Fruit fly (Drosophila melanogaster): Measurements from ENCODE around the gene pav.

pav gene

dm6 chr3L:4227164-4227563 lies 15.4 kb upstream of the pav start, which contains the start of gene CG46460 (continued):
- peak; percentile 94 for TF ChIP-seq CG1621 (tag; optimal IDR thresholded peaks at IDR 0.05)
- TF ChIP-seq CG9139 (GFP tag; optimal IDR thresholded peaks at IDR 0.05), result peak; percentile 11
- peak; percentile 5 for TF ChIP-seq acj6 (GFP tag; optimal IDR thresholded peaks at IDR 0.05)
- TF ChIP-seq eg (GFP tag; IDR thresholded peaks at IDR 0.05), result peak; percentile 45; the same call in 1 of the 3 replicates
- no peak for TF ChIP-seq net (GFP tag; optimal IDR thresholded peaks at IDR 0.05)
- peak in 1 of 2 experiments; percentile 7 for TF ChIP-seq ss (GFP tag; optimal IDR thresholded peaks at IDR 0.05)
- no peak for TF ChIP-seq pdm3 (GFP tag; optimal IDR thresholded peaks at IDR 0.05)
- peak; percentile 26 for TF ChIP-seq Sox102F (GFP tag; optimal IDR thresholded peaks at IDR 0.05)
- TF ChIP-seq Ets21C (GFP tag; optimal IDR thresholded peaks at IDR 0.05), result peak; percentile 26
- 0 out of 2 replicates have a peak, but pooled peaks have one; percentile 9 for TF ChIP-seq Gug (GFP tag; IDR thresholded peaks at IDR 0.05)

DNA sequence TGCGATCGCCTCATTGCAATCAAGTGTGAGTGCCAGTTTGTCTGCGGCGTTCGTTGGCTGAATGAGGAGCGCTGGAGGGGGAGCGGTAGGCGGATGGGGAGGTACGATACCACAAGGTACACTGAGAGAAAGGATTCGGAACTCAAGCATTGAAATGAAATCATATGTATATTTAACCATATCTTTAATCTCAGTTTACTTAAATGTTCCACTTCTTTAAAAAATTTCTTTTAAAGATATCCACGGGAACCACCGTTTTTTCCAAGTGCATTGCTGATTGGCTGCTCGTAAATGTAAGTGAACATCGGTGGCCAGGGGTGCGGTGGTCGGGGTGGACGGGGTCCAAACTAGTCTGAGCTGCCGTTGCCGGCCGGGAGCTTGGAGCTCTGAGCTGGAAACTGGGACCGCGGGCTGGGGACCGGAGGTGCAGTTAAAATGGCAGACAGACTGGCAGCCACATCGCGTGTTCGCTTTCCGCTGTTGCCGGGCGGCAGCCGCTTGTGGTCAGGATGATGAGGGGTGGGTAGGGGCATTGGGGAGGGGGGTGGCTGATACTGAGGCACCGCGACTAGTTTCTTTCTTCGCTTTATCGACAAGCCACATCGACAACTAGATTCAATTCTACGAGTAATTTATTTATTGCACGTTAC lies 14.2 kb upstream of the pav start:
- TF ChIP-seq Blimp-1 (GFP tag; optimal IDR thresholded peaks at IDR 0.05), result peak; percentile 89
- TF ChIP-seq CG9139 (GFP tag; optimal IDR thresholded peaks at IDR 0.05), result peak; percentile 98
- peak; percentile 99 for TF ChIP-seq spab (GFP tag; optimal IDR thresholded peaks at IDR 0.05)
- peak; percentile 87 for TF ChIP-seq Hr38 (GFP tag; optimal IDR thresholded peaks at IDR 0.05)
- peak; percentile 80 for TF ChIP-seq fd85E (GFP tag; optimal IDR thresholded peaks at IDR 0.05)
- peak; percentile 99 for TF ChIP-seq CG10669 (GFP tag; optimal IDR thresholded peaks at IDR 0.05)
- TF ChIP-seq CG8119 (GFP tag; IDR thresholded peaks at IDR 0.05), result peak; percentile 100
- peak; percentile 88 for TF ChIP-seq vri (GFP tag; optimal IDR thresholded peaks at IDR 0.05)
- peak; percentile 100 for TF ChIP-seq Eip78C (GFP tag)
- peak; percentile 98 for TF ChIP-seq CG7368 (GFP tag; optimal IDR thresholded peaks at IDR 0.05)
- TF ChIP-seq CG6854 (GFP tag; optimal IDR thresholded peaks at IDR 0.05), result peak; percentile 89
- peak; percentile 99 for TF ChIP-seq CG3032 (tag; optimal IDR thresholded peaks at IDR 0.05)
- TF ChIP-seq net (GFP tag; optimal IDR thresholded peaks at IDR 0.05), result peak; percentile 98
- peak; percentile 99 for TF ChIP-seq fd59A (GFP tag; optimal IDR thresholded peaks at IDR 0.05)
- TF ChIP-seq Sox102F (GFP tag; optimal IDR thresholded peaks at IDR 0.05), result peak; percentile 95
- TF ChIP-seq dsx (GFP tag; optimal IDR thresholded peaks at IDR 0.05; ENCODE audit: poor library complexity, severe bottlenecking), result peak; percentile 98
- TF ChIP-seq Sox15 (GFP tag; optimal IDR thresholded peaks at IDR 0.05), result peak; percentile 93
- peak; percentile 98 for TF ChIP-seq lz (GFP tag; optimal IDR thresholded peaks at IDR 0.05)
- TF ChIP-seq CG11762 (GFP tag; optimal IDR thresholded peaks at IDR 0.05; ENCODE audit: insufficient read depth), result peak; percentile 97
- peak; percentile 100 for TF ChIP-seq CG15336 (GFP tag; IDR thresholded peaks at IDR 0.05)
- TF ChIP-seq esn (GFP tag; optimal IDR thresholded peaks at IDR 0.05), result peak; percentile 98
- peak; percentile 99 for TF ChIP-seq Sox14 (GFP tag; optimal IDR thresholded peaks at IDR 0.05)
- peak; percentile 96 for TF ChIP-seq CG8319 (GFP tag; optimal IDR thresholded peaks at IDR 0.05)
- TF ChIP-seq Lpt (GFP tag; optimal IDR thresholded peaks at IDR 0.05), result peak; percentile 97
- TF ChIP-seq salr (GFP tag; optimal IDR thresholded peaks at IDR 0.05), result peak; percentile 96 to 98
- peak; percentile 97 for TF ChIP-seq CG34406 (GFP tag; optimal IDR thresholded peaks at IDR 0.05)
- TF ChIP-seq eg (GFP tag; IDR thresholded peaks at IDR 0.05), result peak; percentile 99
- peak; percentile 99 for TF ChIP-seq Ets96B (tag; optimal IDR thresholded peaks at IDR 0.05)
- TF ChIP-seq svp (GFP tag), result peak; percentile 99
- peak; percentile 99 for TF ChIP-seq Eip75B (GFP tag; optimal IDR thresholded peaks at IDR 0.05)
- peak; percentile 97 for TF ChIP-seq cyc (GFP tag; optimal IDR thresholded peaks at IDR 0.05)
- TF ChIP-seq CG6163 (GFP tag; IDR thresholded peaks at IDR 0.05), result peak; percentile 99
- TF ChIP-seq CG6808 (GFP tag; optimal IDR thresholded peaks at IDR 0.05), result peak; percentile 99
- TF ChIP-seq acj6 (GFP tag; optimal IDR thresholded peaks at IDR 0.05), result peak; percentile 98
- peak; percentile 88 for TF ChIP-seq Eip93F (GFP tag; optimal IDR thresholded peaks at IDR 0.05)
- TF ChIP-seq CG8632 (GFP tag; optimal IDR thresholded peaks at IDR 0.05), result peak; percentile 98
- TF ChIP-seq CG11294 (GFP tag; IDR thresholded peaks at IDR 0.05), result peak; percentile 98
- peak; percentile 99 for TF ChIP-seq CG3919 (GFP tag; optimal IDR thresholded peaks at IDR 0.05)
- TF ChIP-seq CG6276 (GFP tag; optimal IDR thresholded peaks at IDR 0.05), result peak; percentile 99
- TF ChIP-seq CG31627 (GFP tag; optimal IDR thresholded peaks at IDR 0.05), result peak; percentile 95
- TF ChIP-seq CG32006 (GFP tag; optimal IDR thresholded peaks at IDR 0.05), result peak; percentile 99
- peak; percentile 97 for TF ChIP-seq CG11902 (GFP tag; optimal IDR thresholded peaks at IDR 0.05)
- peak; percentile 91 for TF ChIP-seq Ets21C (GFP tag; optimal IDR thresholded peaks at IDR 0.05)

Data from whole organism, prepupa.